Fruit fly (Drosophila melanogaster) whole organism, pupa: ENCODE measurements around the gene CG14564.
A peak's percentile ranks its signal among the peaks of the same experiment; 100 is the strongest.

Source experiments
- CG13204 ChIP-seq: fragments of 200-800 bp; sonication (Bioruptor generic); optimal IDR thresholded peaks from 2 replicates; lab custom pipeline; 2018; ENCODE audit warnings: missing biosample characterization, mild to moderate bottlenecking, missing genetic modification characterization, moderate library complexity
- EcR ChIP-seq: fragments of 200-800 bp; sonication (Bioruptor generic); optimal IDR thresholded peaks from 3 replicates; lab custom pipeline; 2019; ENCODE audit warnings: missing biosample characterization, missing genetic modification characterization, mild to moderate bottlenecking, moderate library complexity, missing genetic modification reagents
- fd96Ca ChIP-seq: fragments of 200-800 bp; sonication (Bioruptor generic); IDR thresholded peaks from 3 replicates; pipeline ENCODE4 v1.3.6; 2022; ENCODE audit warnings: missing biosample characterization, missing genetic modification characterization

Gene CG14564

DNA sequence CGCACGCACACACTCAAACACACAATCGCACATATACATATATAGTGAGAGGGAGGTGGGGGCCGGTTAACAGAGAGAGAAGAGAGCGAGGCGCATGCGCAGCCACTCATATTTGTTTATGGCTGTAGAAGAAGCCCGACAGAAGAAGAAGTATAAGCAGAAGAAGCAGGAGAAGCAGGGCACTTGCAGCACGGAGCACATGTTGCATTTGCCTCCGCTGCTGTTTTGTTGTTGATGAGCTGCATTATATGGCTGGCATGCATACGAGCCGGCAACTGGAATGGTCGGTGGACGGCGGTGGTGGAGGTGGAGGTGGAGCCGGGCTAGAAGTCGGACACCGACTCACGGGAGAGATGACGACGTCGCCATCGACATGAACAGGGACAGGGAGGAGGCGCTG, 43.5 kb downstream of the CG14564 start:
- no peak for TF ChIP-seq fd96Ca (GFP tag; lab: Robert Waterston, UW)
- TF ChIP-seq CG13204, result peak; percentile 61
- TF ChIP-seq EcR, result peak; percentile 17
